Worm (Caenorhabditis elegans): ENCODE results near the gene T22F3.2.

T22F3.2 gene

DNA sequence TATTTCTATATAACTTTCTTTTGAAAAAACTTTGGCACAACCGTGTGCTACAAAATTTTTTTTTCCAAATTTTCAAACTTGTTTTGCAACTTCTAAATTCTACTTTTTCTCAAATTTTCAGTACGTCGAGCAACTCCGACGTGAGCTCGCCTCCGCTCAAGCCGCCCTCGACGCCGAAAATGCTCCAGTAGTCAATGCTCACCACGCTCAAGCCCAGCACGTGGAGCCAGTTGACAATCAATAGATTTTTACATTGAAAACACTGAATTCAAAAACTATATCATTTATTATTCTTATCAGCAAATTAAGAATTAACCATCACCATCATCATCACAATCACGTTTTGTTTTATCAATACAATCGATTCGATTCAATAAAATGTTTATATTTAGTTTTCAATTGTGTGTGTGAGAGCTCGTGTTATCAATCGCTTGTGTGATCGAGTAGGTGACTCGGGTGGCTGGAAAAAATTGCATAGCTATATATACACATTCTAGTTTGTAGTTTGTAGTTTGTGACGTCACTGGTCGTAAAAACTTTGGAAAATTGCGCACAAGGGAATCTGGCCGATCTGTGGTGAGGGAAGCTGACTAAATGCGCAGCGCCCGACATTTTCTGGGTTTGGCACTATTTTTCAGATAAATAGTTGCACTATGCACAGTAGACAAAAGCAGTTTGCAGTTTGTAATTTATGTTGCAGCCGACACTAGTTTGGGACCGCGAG, 48.0 kb downstream of the T22F3.2 start (continued):
- no peak for TF ChIP-seq snpc-1.3 (tag; optimal IDR thresholded peaks at IDR 0.05; ENCODE audit: insufficient read depth)
- no peak for TF ChIP-seq T26A5.8 (tag; optimal IDR thresholded peaks at IDR 0.05)
- TF ChIP-seq tbx-9 (tag; optimal IDR thresholded peaks at IDR 0.05; ENCODE audit: borderline replicate concordance), result no peak
- TF ChIP-seq aptf-3 (GFP tag; IDR thresholded peaks at IDR 0.05), result no peak
- no peak for TF ChIP-seq madf-3 (GFP tag; IDR thresholded peaks at IDR 0.05)
- no peak for TF ChIP-seq ZK185.1 (tag; optimal IDR thresholded peaks at IDR 0.05; ENCODE audit: poor library complexity, severe bottlenecking)
- TF ChIP-seq rec-8 (tag; optimal IDR thresholded peaks at IDR 0.05), result no peak
- no peak for TF ChIP-seq ceh-91 (GFP tag; IDR thresholded peaks at IDR 0.05)
- no peak for TF ChIP-seq F10E7.11 (tag; optimal IDR thresholded peaks at IDR 0.05)
- TF ChIP-seq ekl-4 (GFP tag; IDR thresholded peaks at IDR 0.05), result 0 out of 2 replicates have a peak, but pooled peaks have one; percentile 40
- no peak for TF ChIP-seq mxl-1 (tag; optimal IDR thresholded peaks at IDR 0.05)
- no peak for TF ChIP-seq egrh-3 (GFP tag; IDR thresholded peaks at IDR 0.05)
- no peak for TF ChIP-seq B0035.1 (tag; optimal IDR thresholded peaks at IDR 0.05)
- no peak for TF ChIP-seq gei-17 (GFP tag; optimal IDR thresholded peaks at IDR 0.05)
- TF ChIP-seq ceh-40 (GFP tag; IDR thresholded peaks at IDR 0.05), result no peak
- no peak for TF ChIP-seq Y95B8A.8 (GFP tag; IDR thresholded peaks at IDR 0.05)
- no peak for TF ChIP-seq hsf-1 (GFP tag; IDR thresholded peaks at IDR 0.05)
- peak; percentile 62 for TF ChIP-seq tlf-1 (GFP tag; optimal IDR thresholded peaks at IDR 0.05)
- TF ChIP-seq efl-1 (GFP tag; optimal IDR thresholded peaks at IDR 0.05), result no peak
- TF ChIP-seq lin-40 (tag; optimal IDR thresholded peaks at IDR 0.05), result no peak
- no peak for TF ChIP-seq F33H1.4 (GFP tag; IDR thresholded peaks at IDR 0.05)
- no peak for TF ChIP-seq F49E8.2 (tag; optimal IDR thresholded peaks at IDR 0.05; ENCODE audit: insufficient read depth)
- TF ChIP-seq hrde-1 (tag; optimal IDR thresholded peaks at IDR 0.05; ENCODE audit: borderline replicate concordance), result no peak
- TF ChIP-seq madf-8 (GFP tag; conservative IDR thresholded peaks at IDR 0.05), result no peak
- no peak for TF ChIP-seq F57A8.1 (GFP tag; optimal IDR thresholded peaks at IDR 0.05)
- TF ChIP-seq F52B5.7 (tag; optimal IDR thresholded peaks at IDR 0.05), result no peak
- TF ChIP-seq C06A6.2 (GFP tag; conservative IDR thresholded peaks at IDR 0.05), result no peak
- TF ChIP-seq lag-1 (GFP tag; IDR thresholded peaks at IDR 0.05), result no peak
- TF ChIP-seq snpc-3.4 (tag; optimal IDR thresholded peaks at IDR 0.05), result no peak
- TF ChIP-seq madf-10 (tag; optimal IDR thresholded peaks at IDR 0.05), result peak; percentile 91
- TF ChIP-seq C17E4.6 (GFP tag; IDR thresholded peaks at IDR 0.05), result no peak
- TF ChIP-seq egl-18 (GFP tag; IDR thresholded peaks at IDR 0.05), result no peak
- no peak for TF ChIP-seq cebp-1 (GFP tag; IDR thresholded peaks at IDR 0.05)
- TF ChIP-seq cebp-1 (tag; optimal IDR thresholded peaks at IDR 0.05), result peak; percentile 54
- peak; percentile 87 for TF ChIP-seq nhr-90 (tag; optimal IDR thresholded peaks at IDR 0.05)
- no peak for TF ChIP-seq ceh-79 (tag; optimal IDR thresholded peaks at IDR 0.05)
- no peak for TF ChIP-seq pha-4 (tag; optimal IDR thresholded peaks at IDR 0.05)
- no peak for TF ChIP-seq bed-2 (GFP tag; IDR thresholded peaks at IDR 0.05)
- peak; percentile 41 for TF ChIP-seq tbp1 (GFP tag; optimal IDR thresholded peaks at IDR 0.05)
- TF ChIP-seq F57C9.4 (tag; optimal IDR thresholded peaks at IDR 0.05), result no peak
- TF ChIP-seq nfya-2 (GFP tag; IDR thresholded peaks at IDR 0.05), result no peak
- no peak for TF ChIP-seq die-1 (tag; optimal IDR thresholded peaks at IDR 0.05)
- TF ChIP-seq fkh-3 (tag; optimal IDR thresholded peaks at IDR 0.05), result no peak
- TF ChIP-seq attf-5 (GFP tag; optimal IDR thresholded peaks at IDR 0.05), result peak; percentile 48
- TF ChIP-seq rpc-1 (optimal IDR thresholded peaks at IDR 0.05), result no peak
- no peak for TF ChIP-seq rpc-1 (tag; optimal IDR thresholded peaks at IDR 0.05)
- no peak for TF ChIP-seq aptf-2 (GFP tag; conservative IDR thresholded peaks at IDR 0.05)
- no peak for TF ChIP-seq lsl-1 (GFP tag; optimal IDR thresholded peaks at IDR 0.05)

All from whole organism, young adult.